Fruit fly (Drosophila melanogaster) whole organism, prepupa: Measurements from ENCODE around the gene CG13082.

Source experiments
- CG16779 ChIP-seq: fragments of 200-800 bp; sonication (Bioruptor generic); optimal IDR thresholded peaks from 3 replicates; lab custom pipeline; 2017; ENCODE audit warnings: missing biosample characterization, mild to moderate bottlenecking, missing genetic modification characterization
- CG8119 ChIP-seq: fragments of 200-800 bp; sonication (Bioruptor generic); IDR thresholded peaks from 3 replicates; pipeline ENCODE4 v1.3.6; 2022; ENCODE audit warnings: missing biosample characterization, missing genetic modification characterization
- Sox15 ChIP-seq: fragments of 200-800 bp; sonication (Bioruptor generic); optimal IDR thresholded peaks from 3 replicates; lab custom pipeline; 2016; ENCODE audit warnings: missing biosample characterization, missing genetic modification characterization
- net ChIP-seq: fragments of 200-800 bp; sonication (Bioruptor generic); optimal IDR thresholded peaks from 3 replicates; lab custom pipeline; 2016; ENCODE audit warnings: missing biosample characterization, missing genetic modification characterization
- ss ChIP-seq, 2 experiments: fragments of 200-800 bp; sonication (Bioruptor generic); optimal IDR thresholded peaks; 2 replicates in 1 of 2; 3 replicates in 1 of 2; lab custom pipeline; 2017 to 2018; ENCODE audit warnings: mild to moderate bottlenecking in 2 of 2, missing biosample characterization in 2 of 2, missing genetic modification characterization in 2 of 2, moderate library complexity in 1 of 2

DNA sequence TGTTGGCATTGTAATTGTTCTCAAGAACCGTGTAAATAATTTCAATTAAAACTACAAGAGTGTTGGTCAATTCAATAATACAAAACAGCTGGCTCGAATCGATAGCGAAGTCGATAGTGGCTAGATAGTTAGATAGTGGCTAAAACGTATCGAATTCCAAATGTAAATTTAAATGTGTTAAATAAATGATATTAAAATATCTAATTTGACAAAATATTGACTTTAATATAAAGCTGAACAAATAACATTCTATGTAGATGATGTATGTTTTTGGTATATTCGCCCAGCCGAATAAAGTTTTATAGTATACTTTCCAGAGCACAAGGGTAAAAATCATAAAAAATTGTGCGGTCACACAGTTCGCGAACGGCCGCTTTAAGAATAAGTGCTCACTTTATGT is 11.9 kb upstream of the CG13082 start, which contains the start of the genes Dpm1 and CG10137:
- no peak for TF ChIP-seq Sox15 (GFP tag; lab: Kevin White, UChicago)
- TF ChIP-seq CG16779 (tag; lab: Kevin White, UChicago): no peak
- no peak for TF ChIP-seq ss (GFP tag; optimal IDR thresholded peaks at IDR 0.05; lab: Kevin White, UChicago)
- TF ChIP-seq net: no peak
- no peak for TF ChIP-seq CG8119 (GFP tag; lab: Robert Waterston, UW)
